Worm (Caenorhabditis elegans) whole organism, L1 larva: ENCODE measurements around the gene fbxa-94.

Source experiments
- F16B12.6 ChIP-seq: fragments of 150-350 bp; optimal IDR thresholded peaks from 2 replicates; lab custom pipeline; 2014; ENCODE audit warnings: missing biosample characterization, missing genetic modification characterization
- dpl-1 ChIP-seq, 3 experiments: fragments of 150-350 bp in 2 of 3; sonication (generic microtip) in 1 of 3; optimal IDR thresholded peaks; 2 replicates each; lab custom pipeline; 2014 to 2017; ENCODE audit warnings: missing biosample characterization in 3 of 3, missing genetic modification characterization in 3 of 3, missing genetic modification reagents in 3 of 3
- efl-3 ChIP-seq: fragments of 200-800 bp; sonication (Bioruptor generic); optimal IDR thresholded peaks from 2 replicates; lab custom pipeline; 2018; ENCODE audit warnings: mild to moderate bottlenecking, missing genetic modification characterization, missing compliant biosample characterization
- ets-5 ChIP-seq: fragments of 200-800 bp; sonication (Bioruptor generic); IDR thresholded peaks from 2 replicates; pipeline ENCODE4 v1.3.6; 2022; ENCODE audit warnings: missing genetic modification characterization, missing compliant biosample characterization
- lin-13 ChIP-seq: fragments of 150-350 bp; optimal IDR thresholded peaks from 2 replicates; lab custom pipeline; 2014; ENCODE audit warnings: missing biosample characterization, missing genetic modification reagents, missing genetic modification characterization
- lsy-2 ChIP-seq, 2 experiments: fragments of 150-350 bp; optimal IDR thresholded peaks; 2 replicates each; lab custom pipeline; 2014; ENCODE audit warnings: missing biosample characterization in 2 of 2, missing genetic modification characterization in 2 of 2
- mdl-1 ChIP-seq, 2 experiments: fragments of 150-350 bp; optimal IDR thresholded peaks; 2 replicates each; lab custom pipeline; 2014 to 2017; ENCODE audit warnings: missing biosample characterization in 2 of 2, missing genetic modification characterization in 2 of 2, inconsistent platforms in 1 of 2
- nhr-237 ChIP-seq: fragments of 150-350 bp; optimal IDR thresholded peaks from 2 replicates; lab custom pipeline; 2014; ENCODE audit warnings: missing biosample characterization, missing genetic modification characterization
- nhr-76 ChIP-seq: sonication (generic microtip); optimal IDR thresholded peaks from 2 replicates; lab custom pipeline; 2017; ENCODE audit warnings: missing biosample characterization, missing genetic modification characterization
- rnt-1 ChIP-seq: sonication (generic microtip); optimal IDR thresholded peaks from 2 replicates; lab custom pipeline; 2016; ENCODE audit warnings: mild to moderate bottlenecking, missing genetic modification characterization, moderate library complexity, missing compliant biosample characterization
- snpc-4 ChIP-seq: fragments of 150-350 bp; optimal IDR thresholded peaks from 2 replicates; lab custom pipeline; 2014; ENCODE audit warnings: missing biosample characterization, missing genetic modification characterization
- unc-62 ChIP-seq: fragments of 150-350 bp; optimal IDR thresholded peaks from 2 replicates; lab custom pipeline; 2014; ENCODE audit warnings: missing biosample characterization, missing genetic modification reagents, missing genetic modification characterization
- xbp-1 ChIP-seq: sonication (generic microtip); optimal IDR thresholded peaks from 2 replicates; lab custom pipeline; 2016; ENCODE audit warnings: missing genetic modification characterization, missing compliant biosample characterization
- zag-1 ChIP-seq: fragments of 150-350 bp; optimal IDR thresholded peaks from 2 replicates; lab custom pipeline; 2014; ENCODE audit warnings: missing biosample characterization, missing genetic modification characterization

DNA sequence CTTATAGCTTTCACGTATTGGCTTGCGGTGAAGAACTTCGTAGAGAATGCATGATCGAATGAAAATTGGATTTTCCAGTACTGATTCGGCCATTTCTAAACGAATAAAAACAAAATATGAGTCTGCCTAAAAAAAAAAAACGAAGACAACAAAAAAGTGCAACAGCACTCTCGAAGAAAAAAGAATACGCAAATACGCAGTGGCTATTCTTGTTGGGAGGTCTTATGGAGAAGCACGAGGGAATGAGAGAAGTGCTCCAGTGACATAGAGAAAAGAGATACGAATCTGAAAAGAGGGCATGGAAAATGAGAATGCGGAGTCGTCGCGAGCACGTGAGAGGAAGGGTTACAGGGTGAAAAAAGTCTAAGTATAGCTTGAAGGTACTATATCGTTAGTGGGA, 29.5 kb downstream of the fbxa-94 start, which contains the start of gene fbxa-152:
- TF ChIP-seq xbp-1 (tag; lab: Kevin White, UChicago) (no peak), dpl-1 (GFP tag; optimal IDR thresholded peaks at IDR 0.05; lab: Kevin White, UChicago) (no peak), nhr-76 (no peak), efl-3 (no peak), unc-62 (GFP tag; lab: Kevin White, UChicago) (no peak), nhr-237 (tag; lab: Kevin White, UChicago) (no peak), ets-5 (GFP tag; lab: Robert Waterston, UW) (no peak), F16B12.6 (tag; lab: Kevin White, UChicago) (no peak), zag-1 (tag; lab: Kevin White, UChicago) (no peak), mdl-1 (tag; optimal IDR thresholded peaks at IDR 0.05; lab: Kevin White, UChicago) (no peak), rnt-1 (tag; lab: Kevin White, UChicago) (no peak), snpc-4 (tag; lab: Kevin White, UChicago) (no peak), lsy-2 (tag; optimal IDR thresholded peaks at IDR 0.05; lab: Kevin White, UChicago) (no peak), lin-13 (no peak)
